Worm (Caenorhabditis elegans): ENCODE data around the gene ZK652.8.

Gene ZK652.8

ce11 chrIII:7795311-7795710, 48.1 kb downstream of the ZK652.8 start, which contains the start of gene cyk-7:
TSS of gene cyk-7 (minus strand) at chrIII:7795409.
- TF ChIP-seq nhr-12 (tag; optimal IDR thresholded peaks at IDR 0.05) (no peak), zag-1 (tag; optimal IDR thresholded peaks at IDR 0.05) (no peak), nhr-11 (tag; optimal IDR thresholded peaks at IDR 0.05) (no peak), ceh-16 (tag; optimal IDR thresholded peaks at IDR 0.05) (no peak), hmg-11 (tag; optimal IDR thresholded peaks at IDR 0.05) (no peak), ama-1 (optimal IDR thresholded peaks at IDR 0.05) (no peak), tbx-2 (tag; optimal IDR thresholded peaks at IDR 0.05) (no peak), elt-1 (tag; optimal IDR thresholded peaks at IDR 0.05) (no peak), lin-15B (tag; optimal IDR thresholded peaks at IDR 0.05) (no peak), mdl-1 (tag; optimal IDR thresholded peaks at IDR 0.05) (no peak), nhr-28 (tag; optimal IDR thresholded peaks at IDR 0.05) (no peak), ceh-82 (tag; optimal IDR thresholded peaks at IDR 0.05) (no peak), pha-4 (tag; optimal IDR thresholded peaks at IDR 0.05) (no peak)

- no peak for TF ChIP-seq egl-27 (tag; optimal IDR thresholded peaks at IDR 0.05)
- TF ChIP-seq nfya-1 (tag; optimal IDR thresholded peaks at IDR 0.05; ENCODE audit: insufficient read depth): peak; percentile 20
These were observed 50.5 kb downstream of the ZK652.8 start for ce11 chrIII:7792970-7793369.

- TF ChIP-seq tbx-2 (tag; optimal IDR thresholded peaks at IDR 0.05) (no peak), nfya-1 (tag; optimal IDR thresholded peaks at IDR 0.05; ENCODE audit: insufficient read depth) (peak; percentile 97)
These were observed 51.2 kb downstream of the ZK652.8 start for ce11 chrIII:7792209-7792608.

Measured in whole organism, L3 larva.